Worm (Caenorhabditis elegans): Measurements from ENCODE around the gene E01G6.1.

DNA sequence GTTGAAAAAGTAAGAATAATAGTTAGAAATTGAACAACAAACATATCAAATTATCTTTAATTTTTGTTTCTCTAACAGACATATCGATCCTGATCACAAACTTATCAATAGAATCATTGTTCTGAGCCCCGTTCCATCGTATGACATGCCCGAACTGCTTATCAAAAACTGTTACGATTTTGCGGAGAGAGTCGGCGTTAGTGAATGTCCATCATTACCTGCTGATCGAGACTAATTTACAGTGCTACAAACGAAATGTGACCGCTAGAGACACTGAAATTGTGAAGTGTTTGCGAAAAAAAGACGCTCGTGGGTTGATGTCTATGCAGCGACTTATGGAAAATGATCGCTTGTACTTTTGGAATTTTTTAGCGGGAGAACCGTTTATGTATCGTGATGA is 17.8 kb upstream of the E01G6.1 start:
- no peak for TF ChIP-seq nhr-25 (tag; optimal IDR thresholded peaks at IDR 0.05; ENCODE audit: borderline replicate concordance, insufficient read depth)
- TF ChIP-seq ztf-11 (tag; optimal IDR thresholded peaks at IDR 0.05), result no peak
- peak; percentile 54 for TF ChIP-seq dve-1 (tag; optimal IDR thresholded peaks at IDR 0.05; ENCODE audit: insufficient read depth)
- TF ChIP-seq egl-27 (tag; optimal IDR thresholded peaks at IDR 0.05), result no peak
- TF ChIP-seq nhr-11 (tag; optimal IDR thresholded peaks at IDR 0.05), result no peak

Data from whole organism, L4 larva.